Fruit fly (Drosophila melanogaster) whole organism: ENCODE results near the gene dlg1.

Experiments used
- CG8478 ChIP-seq: fragments of >200 bp; optimal IDR thresholded peaks from 2 replicates; lab custom pipeline; 2018; ENCODE audit warnings: inconsistent platforms
- Dll ChIP-seq: fragments of >200 bp; optimal IDR thresholded peaks from 2 replicates; lab custom pipeline; 2017
- EcR ChIP-seq, 2 experiments: fragments of >200 bp; optimal IDR thresholded peaks; 2 replicates each; lab custom pipeline; 2017; ENCODE audit warnings: missing biosample characterization in 2 of 2, missing genetic modification characterization in 2 of 2, missing genetic modification reagents in 2 of 2
- pan ChIP-seq: fragments of >200 bp; optimal IDR thresholded peaks from 2 replicates; lab custom pipeline; 2017
- psq ChIP-seq: fragments of >200 bp; optimal IDR thresholded peaks from 2 replicates; lab custom pipeline; 2017
- usp ChIP-seq: fragments of >200 bp; optimal IDR thresholded peaks from 2 replicates; lab custom pipeline; 2017; ENCODE audit warnings: missing biosample characterization, missing genetic modification characterization, mixed read lengths

Gene dlg1

dm6 chrX:11448637-11449036 lies 79.2 kb downstream of the dlg1 start:
- TF ChIP-seq usp (GFP tag; lab: Kevin White, UChicago) (no peak), CG8478 (no peak), pan (no peak), EcR (GFP tag; optimal IDR thresholded peaks at IDR 0.05; lab: Kevin White, UChicago) (no peak), Dll (lab: Kevin White, UChicago) (no peak), psq (lab: Kevin White, UChicago) (no peak)

dm6 chrX:11449476-11450119 lies 80.1 kb downstream of the dlg1 start:
- TF ChIP-seq Dll (lab: Kevin White, UChicago), result no peak
- no peak for TF ChIP-seq EcR (GFP tag; optimal IDR thresholded peaks at IDR 0.05; lab: Kevin White, UChicago)
- no peak for TF ChIP-seq psq (lab: Kevin White, UChicago)
- no peak for TF ChIP-seq CG8478
- no peak for TF ChIP-seq pan
- no peak for TF ChIP-seq usp (GFP tag; lab: Kevin White, UChicago)

- TF ChIP-seq psq (lab: Kevin White, UChicago) (no peak), EcR (GFP tag; optimal IDR thresholded peaks at IDR 0.05; lab: Kevin White, UChicago) (no peak), CG8478 (no peak), usp (GFP tag; lab: Kevin White, UChicago) (no peak), Dll (lab: Kevin White, UChicago) (no peak), pan (no peak)
Measured at dm6 chrX:11450406-11450805, 80.9 kb downstream of the dlg1 start.

dm6 chrX:11451027-11451572 lies 81.6 kb downstream of the dlg1 start:
- no peak for TF ChIP-seq psq (lab: Kevin White, UChicago)

dm6 chrX:11451630-11452029 lies 82.2 kb downstream of the dlg1 start:
- TF ChIP-seq usp (GFP tag; lab: Kevin White, UChicago) (no peak), EcR (GFP tag; optimal IDR thresholded peaks at IDR 0.05; lab: Kevin White, UChicago) (no peak), CG8478 (no peak), psq (lab: Kevin White, UChicago) (no peak), Dll (lab: Kevin White, UChicago) (no peak), pan (no peak)

- TF ChIP-seq usp (GFP tag; lab: Kevin White, UChicago), result no peak
- no peak for TF ChIP-seq EcR (GFP tag; optimal IDR thresholded peaks at IDR 0.05; lab: Kevin White, UChicago)
- no peak for TF ChIP-seq pan
- TF ChIP-seq psq (lab: Kevin White, UChicago), result no peak
- no peak for TF ChIP-seq Dll (lab: Kevin White, UChicago)
- TF ChIP-seq CG8478, result no peak
Measured at dm6 chrX:11452846-11453391, 83.5 kb downstream of the dlg1 start.

dm6 chrX:11453638-11454037 lies 84.2 kb downstream of the dlg1 start:
- TF ChIP-seq psq (lab: Kevin White, UChicago), result no peak
- TF ChIP-seq CG8478, result no peak
- no peak for TF ChIP-seq pan

- no peak for TF ChIP-seq CG8478
- TF ChIP-seq psq (lab: Kevin White, UChicago), result no peak
- TF ChIP-seq pan, result no peak
- no peak for TF ChIP-seq EcR (GFP tag; optimal IDR thresholded peaks at IDR 0.05; lab: Kevin White, UChicago)
- TF ChIP-seq Dll (lab: Kevin White, UChicago), result no peak
- no peak for TF ChIP-seq usp (GFP tag; lab: Kevin White, UChicago)
Measured at dm6 chrX:11454189-11454882, 84.9 kb downstream of the dlg1 start, which contains the start of the genes Evi5 and HP5. Gene Evi5, minus strand, starts transcription at chrX:11454386. Gene HP5, plus strand, starts transcription at chrX:11454786.

dm6 chrX:11457149-11457548 lies 87.7 kb downstream of the dlg1 start:
- TF ChIP-seq usp (GFP tag; lab: Kevin White, UChicago), result no peak
- no peak for TF ChIP-seq EcR (GFP tag; optimal IDR thresholded peaks at IDR 0.05; lab: Kevin White, UChicago)
- no peak for TF ChIP-seq CG8478
- TF ChIP-seq psq (lab: Kevin White, UChicago), result no peak
- TF ChIP-seq pan, result no peak
- no peak for TF ChIP-seq Dll (lab: Kevin White, UChicago)
